Worm (Caenorhabditis elegans): ENCODE results near the gene F22F7.11.
"Not testable (repeated sequence)": the region's sequence is repeated elsewhere in the genome, so short reads cannot be mapped to it uniquely, and the experiment has no call there.

F22F7.11 gene

ce11 chrV:2126554-2126953, 6.9 kb downstream of the F22F7.11 start:
- TF ChIP-seq klf-2 (GFP tag; conservative IDR thresholded peaks at IDR 0.05): no peak
- 0 out of 2 replicates have a peak, but pooled peaks have one; percentile 19 for TF ChIP-seq T22C8.4 (GFP tag; IDR thresholded peaks at IDR 0.05)
- no peak for TF ChIP-seq tab-1 (GFP tag; IDR thresholded peaks at IDR 0.05)

- TF ChIP-seq flt-1 (GFP tag; IDR thresholded peaks at IDR 0.05) (peak; percentile 22; the same call in 1 of the 2 replicates), med-1 (GFP tag; optimal IDR thresholded peaks at IDR 0.05; ENCODE audit: insufficient read depth) (no peak), cog-1 (tag; optimal IDR thresholded peaks at IDR 0.05) (peak; percentile 49), T22C8.4 (GFP tag; IDR thresholded peaks at IDR 0.05) (0 out of 2 replicates have a peak, but pooled peaks have one; percentile 3), klf-2 (GFP tag; conservative IDR thresholded peaks at IDR 0.05) (no peak)
Measured at ce11 chrV:2126996-2127585, 7.5 kb downstream of the F22F7.11 start, which contains the start of gene ldp-1. ldp-1 (plus strand) TSS chrV:2127535.

DNA sequence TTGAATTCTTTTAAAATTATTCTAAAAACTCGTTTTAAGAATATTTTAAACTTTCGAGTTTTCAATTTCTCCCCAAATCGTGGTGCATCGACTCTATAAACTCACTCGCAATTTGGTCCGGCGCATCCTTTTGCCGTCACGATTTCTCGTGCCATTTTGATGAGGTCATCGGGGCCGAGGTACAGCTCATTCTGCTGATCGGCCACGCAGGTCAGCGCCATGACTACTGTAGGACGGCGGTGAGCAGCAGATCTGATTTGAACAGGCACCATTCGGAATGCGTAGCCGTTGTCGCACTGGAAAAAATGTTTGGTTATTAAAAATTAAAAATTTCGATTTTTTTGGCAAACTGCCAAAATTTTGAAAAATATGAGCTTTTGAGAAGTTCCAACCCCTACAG, 13.0 kb downstream of the F22F7.11 start:
- TF ChIP-seq T22C8.4 (GFP tag; IDR thresholded peaks at IDR 0.05): no peak
- TF ChIP-seq tab-1 (GFP tag; IDR thresholded peaks at IDR 0.05): no peak
- TF ChIP-seq ref-1 (GFP tag; conservative IDR thresholded peaks at IDR 0.05): no peak
- 0 out of 2 replicates have a peak, but pooled peaks have one; percentile 17 for TF ChIP-seq ztf-23 (GFP tag; IDR thresholded peaks at IDR 0.05)
- TF ChIP-seq flt-1 (GFP tag; IDR thresholded peaks at IDR 0.05): no peak
- TF ChIP-seq klf-2 (GFP tag; conservative IDR thresholded peaks at IDR 0.05): no peak

ce11 chrV:2133512-2133911, 13.9 kb downstream of the F22F7.11 start:
- no peak for TF ChIP-seq med-1 (GFP tag; optimal IDR thresholded peaks at IDR 0.05; ENCODE audit: insufficient read depth)
- no peak for TF ChIP-seq ztf-29 (GFP tag; IDR thresholded peaks at IDR 0.05)
- no peak for TF ChIP-seq klf-2 (GFP tag; conservative IDR thresholded peaks at IDR 0.05)
- TF ChIP-seq cog-1 (tag; optimal IDR thresholded peaks at IDR 0.05): no peak
- TF ChIP-seq tab-1 (GFP tag; IDR thresholded peaks at IDR 0.05): no peak
- no peak for TF ChIP-seq ref-1 (GFP tag; conservative IDR thresholded peaks at IDR 0.05)
- no peak for TF ChIP-seq flt-1 (GFP tag; IDR thresholded peaks at IDR 0.05)
- TF ChIP-seq T22C8.4 (GFP tag; IDR thresholded peaks at IDR 0.05): no peak
- no peak for TF ChIP-seq ztf-23 (GFP tag; IDR thresholded peaks at IDR 0.05)

ce11 chrV:2134340-2134739, 14.7 kb downstream of the F22F7.11 start:
- no peak for TF ChIP-seq flt-1 (GFP tag; IDR thresholded peaks at IDR 0.05)
- TF ChIP-seq ztf-29 (GFP tag; IDR thresholded peaks at IDR 0.05): no peak
- no peak for TF ChIP-seq T22C8.4 (GFP tag; IDR thresholded peaks at IDR 0.05)
- TF ChIP-seq tab-1 (GFP tag; IDR thresholded peaks at IDR 0.05): no peak
- TF ChIP-seq klf-2 (GFP tag; conservative IDR thresholded peaks at IDR 0.05): no peak
- TF ChIP-seq med-1 (GFP tag; optimal IDR thresholded peaks at IDR 0.05; ENCODE audit: insufficient read depth): no peak
- no peak for TF ChIP-seq ref-1 (GFP tag; conservative IDR thresholded peaks at IDR 0.05)

ce11 chrV:2135323-2135722, 15.7 kb downstream of the F22F7.11 start:
- TF ChIP-seq tab-1 (GFP tag; IDR thresholded peaks at IDR 0.05): no peak
- no peak for TF ChIP-seq klf-2 (GFP tag; conservative IDR thresholded peaks at IDR 0.05)
- TF ChIP-seq flt-1 (GFP tag; IDR thresholded peaks at IDR 0.05): no peak
- TF ChIP-seq med-1 (GFP tag; optimal IDR thresholded peaks at IDR 0.05; ENCODE audit: insufficient read depth): no peak
- TF ChIP-seq ref-1 (GFP tag; conservative IDR thresholded peaks at IDR 0.05): no peak
- no peak for TF ChIP-seq cog-1 (tag; optimal IDR thresholded peaks at IDR 0.05)
- no peak for TF ChIP-seq ztf-23 (GFP tag; IDR thresholded peaks at IDR 0.05)

ce11 chrV:2137010-2137409, 17.4 kb downstream of the F22F7.11 start:
- TF ChIP-seq T22C8.4 (GFP tag; IDR thresholded peaks at IDR 0.05): no peak
- TF ChIP-seq ref-1 (GFP tag; conservative IDR thresholded peaks at IDR 0.05): no peak
- no peak for TF ChIP-seq klf-2 (GFP tag; conservative IDR thresholded peaks at IDR 0.05)
- TF ChIP-seq tab-1 (GFP tag; IDR thresholded peaks at IDR 0.05): no peak
- no peak for TF ChIP-seq ztf-23 (GFP tag; IDR thresholded peaks at IDR 0.05)

DNA sequence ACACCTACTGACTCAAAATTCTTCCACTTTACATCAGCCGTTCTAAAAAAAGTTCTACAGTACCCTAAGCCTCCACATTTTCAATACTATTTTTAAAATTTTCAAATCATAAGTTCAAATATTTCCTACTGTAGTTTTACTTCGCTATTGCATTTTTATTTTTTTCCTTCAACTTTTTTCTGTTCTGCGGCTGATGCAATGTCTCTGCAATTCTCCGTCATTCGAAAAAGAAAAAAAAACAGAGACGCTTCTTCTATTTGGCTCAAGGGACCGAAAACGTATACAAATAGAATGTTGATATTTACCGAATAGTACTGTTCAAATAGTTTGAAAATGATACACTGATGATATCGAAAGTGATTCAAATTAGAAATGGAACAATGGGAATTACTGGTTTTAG, 18.7 kb downstream of the F22F7.11 start:
- TF ChIP-seq ref-1 (GFP tag; conservative IDR thresholded peaks at IDR 0.05): no peak

ce11 chrV:2139918-2140317, 20.3 kb downstream of the F22F7.11 start, which contains the start of gene F22F7.7:
F22F7.7 (minus strand) TSS chrV:2140042.
- TF ChIP-seq ref-1 (GFP tag; conservative IDR thresholded peaks at IDR 0.05) (no peak), ztf-29 (GFP tag; IDR thresholded peaks at IDR 0.05) (no peak), T22C8.4 (GFP tag; IDR thresholded peaks at IDR 0.05) (no peak), tab-1 (GFP tag; IDR thresholded peaks at IDR 0.05) (no peak), flt-1 (GFP tag; IDR thresholded peaks at IDR 0.05) (no peak)

DNA sequence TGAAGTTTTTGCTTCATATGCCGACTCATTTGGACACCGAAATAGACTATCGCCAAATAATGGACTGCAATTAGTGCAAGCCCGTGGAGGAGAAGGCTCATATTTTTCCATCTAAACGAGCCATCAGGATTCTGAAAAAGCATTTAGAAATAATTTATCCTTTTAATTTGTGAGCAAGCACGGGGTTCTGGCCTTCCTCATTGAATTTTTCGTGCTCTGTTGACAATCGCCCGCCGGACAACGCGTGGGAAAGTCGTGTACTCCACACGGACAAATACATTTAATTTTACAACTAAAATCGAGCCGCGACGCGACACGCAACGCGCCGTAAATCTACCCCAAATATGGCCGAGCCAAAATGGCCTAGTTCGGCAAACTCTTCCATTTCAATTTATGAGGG, 24.8 kb downstream of the F22F7.11 start, which contains the start of gene F22F7.12:
Gene F22F7.12 (minus strand): TSS at position 101 of the 400 bp plus-strand sequence.
- TF ChIP-seq ztf-29 (GFP tag; IDR thresholded peaks at IDR 0.05); ref-1 (GFP tag; conservative IDR thresholded peaks at IDR 0.05); med-1 (GFP tag; optimal IDR thresholded peaks at IDR 0.05; ENCODE audit: insufficient read depth): not testable (repeated sequence)

DNA sequence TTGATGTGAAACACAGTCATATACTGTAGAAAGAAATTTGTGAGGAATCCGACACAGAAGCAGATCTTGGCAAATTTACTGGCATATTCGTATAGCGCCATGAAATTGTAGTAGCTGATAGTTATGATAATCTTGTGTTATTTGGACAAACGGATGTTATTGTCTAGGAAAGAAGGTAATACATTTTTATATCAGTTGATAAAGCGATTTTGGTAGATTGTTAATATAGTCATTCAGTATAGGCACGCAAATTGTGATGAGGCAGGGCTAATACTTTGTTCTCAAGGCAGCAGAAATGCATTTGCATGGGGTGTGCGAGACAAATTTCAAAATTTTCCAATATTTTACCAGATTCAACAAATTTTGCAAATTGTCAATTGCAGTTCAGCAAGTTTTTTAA, 26.4 kb downstream of the F22F7.11 start, which contains the start of gene str-52:
Gene str-52 (minus strand): TSS at position 101 of the 400 bp plus-strand sequence.
- no peak for TF ChIP-seq ref-1 (GFP tag; conservative IDR thresholded peaks at IDR 0.05)
- no peak for TF ChIP-seq T22C8.4 (GFP tag; IDR thresholded peaks at IDR 0.05)
- TF ChIP-seq cog-1 (tag; optimal IDR thresholded peaks at IDR 0.05): no peak
- no peak for TF ChIP-seq ztf-23 (GFP tag; IDR thresholded peaks at IDR 0.05)
- TF ChIP-seq med-1 (GFP tag; optimal IDR thresholded peaks at IDR 0.05; ENCODE audit: insufficient read depth): no peak
- TF ChIP-seq klf-2 (GFP tag; conservative IDR thresholded peaks at IDR 0.05): no peak
- no peak for TF ChIP-seq tab-1 (GFP tag; IDR thresholded peaks at IDR 0.05)
- TF ChIP-seq ztf-29 (GFP tag; IDR thresholded peaks at IDR 0.05): no peak
- no peak for TF ChIP-seq flt-1 (GFP tag; IDR thresholded peaks at IDR 0.05)

Measured in whole organism, midembryonic.